Fruit fly (Drosophila melanogaster): ENCODE data around the gene CG46059.
A peak's percentile ranks its signal among the peaks of the same experiment; 100 is the strongest.

The CG46059 gene

dm6 chr2L:19225984-19226914, 42.7 kb upstream of the CG46059 start (continued):
- TF ChIP-seq ey (GFP tag; optimal IDR thresholded peaks at IDR 0.05) (peak; percentile 81), HLH106 (tag; optimal IDR thresholded peaks at IDR 0.05) (peak; percentile 53), fru (GFP tag; optimal IDR thresholded peaks at IDR 0.05) (peak; percentile 77), CG9705 (GFP tag; optimal IDR thresholded peaks at IDR 0.05) (no peak), Hnf4 (GFP tag; optimal IDR thresholded peaks at IDR 0.05) (peak; percentile 48), Dfd (GFP tag; optimal IDR thresholded peaks at IDR 0.05) (no peak), dsf (GFP tag; optimal IDR thresholded peaks at IDR 0.05; ENCODE audit: borderline replicate concordance) (no peak), foxo (GFP tag; optimal IDR thresholded peaks at IDR 0.05) (peak in 1 of 2 experiments; percentile 73), psq (GFP tag; optimal IDR thresholded peaks at IDR 0.05) (peak; percentile 57), br (GFP tag; optimal IDR thresholded peaks at IDR 0.05) (peak; percentile 70), GATAd (GFP tag; optimal IDR thresholded peaks at IDR 0.05) (no peak), woc (GFP tag; optimal IDR thresholded peaks at IDR 0.05) (peak; percentile 77), rgr (GFP tag; optimal IDR thresholded peaks at IDR 0.05) (peak; percentile 74)

dm6 chr2L:19222311-19222710, 38.7 kb upstream of the CG46059 start:
- TF ChIP-seq jim (GFP tag; optimal IDR thresholded peaks at IDR 0.05), result no peak
- TF ChIP-seq OdsH (GFP tag; optimal IDR thresholded peaks at IDR 0.05), result no peak
- no peak for TF ChIP-seq rgr (GFP tag; optimal IDR thresholded peaks at IDR 0.05)
- no peak for TF ChIP-seq CG32264 (GFP tag; optimal IDR thresholded peaks at IDR 0.05)
- TF ChIP-seq Hr78 (GFP tag; optimal IDR thresholded peaks at IDR 0.05), result no peak
- no peak for TF ChIP-seq Hnf4 (GFP tag; optimal IDR thresholded peaks at IDR 0.05)
- no peak for TF ChIP-seq Rel (GFP tag; optimal IDR thresholded peaks at IDR 0.05)
- no peak for TF ChIP-seq Rel (tag; optimal IDR thresholded peaks at IDR 0.05)
- no peak for TF ChIP-seq Sp1 (GFP tag; optimal IDR thresholded peaks at IDR 0.05)
- TF ChIP-seq woc (GFP tag; optimal IDR thresholded peaks at IDR 0.05), result no peak
- TF ChIP-seq dmrt93B (GFP tag; optimal IDR thresholded peaks at IDR 0.05), result no peak
- TF ChIP-seq Dfd (GFP tag; optimal IDR thresholded peaks at IDR 0.05), result no peak
- TF ChIP-seq tai (GFP tag; optimal IDR thresholded peaks at IDR 0.05), result no peak
- TF ChIP-seq fru (GFP tag; optimal IDR thresholded peaks at IDR 0.05), result no peak
- TF ChIP-seq brk (GFP tag; optimal IDR thresholded peaks at IDR 0.05), result no peak
- no peak for TF ChIP-seq Dif (GFP tag; optimal IDR thresholded peaks at IDR 0.05; ENCODE audit: partially characterized antibody)
- TF ChIP-seq Hr83 (GFP tag; optimal IDR thresholded peaks at IDR 0.05; ENCODE audit: poor library complexity, severe bottlenecking), result no peak
- TF ChIP-seq Abd-B (GFP tag; optimal IDR thresholded peaks at IDR 0.05), result no peak
- TF ChIP-seq sv (GFP tag; optimal IDR thresholded peaks at IDR 0.05), result no peak

dm6 chr2L:19220036-19220612, 36.5 kb upstream of the CG46059 start:
- TF ChIP-seq Hnf4 (GFP tag; optimal IDR thresholded peaks at IDR 0.05) (no peak), br (GFP tag; optimal IDR thresholded peaks at IDR 0.05) (no peak), Mio (GFP tag; optimal IDR thresholded peaks at IDR 0.05) (no peak), foxo (GFP tag; optimal IDR thresholded peaks at IDR 0.05) (no peak), Sp1 (GFP tag; optimal IDR thresholded peaks at IDR 0.05) (no peak), dmrt93B (GFP tag; optimal IDR thresholded peaks at IDR 0.05) (no peak), Dfd (GFP tag; optimal IDR thresholded peaks at IDR 0.05) (no peak), dsf (GFP tag; optimal IDR thresholded peaks at IDR 0.05; ENCODE audit: borderline replicate concordance) (no peak), GATAd (GFP tag; optimal IDR thresholded peaks at IDR 0.05) (no peak), psq (GFP tag; optimal IDR thresholded peaks at IDR 0.05) (no peak), ey (GFP tag; optimal IDR thresholded peaks at IDR 0.05) (no peak), h (GFP tag; optimal IDR thresholded peaks at IDR 0.05) (no peak), woc (GFP tag; optimal IDR thresholded peaks at IDR 0.05) (no peak), fru (GFP tag; optimal IDR thresholded peaks at IDR 0.05) (no peak), dl (GFP tag; optimal IDR thresholded peaks at IDR 0.05; ENCODE audit: insufficient read depth in 1 of 2, partially characterized antibody in 2 of 2) (no peak), Rel (GFP tag; optimal IDR thresholded peaks at IDR 0.05) (no peak), Rel (tag; optimal IDR thresholded peaks at IDR 0.05) (no peak)

- TF ChIP-seq N (GFP tag; optimal IDR thresholded peaks at IDR 0.05) (no peak), Dfd (GFP tag; optimal IDR thresholded peaks at IDR 0.05) (no peak), Mio (GFP tag; optimal IDR thresholded peaks at IDR 0.05) (no peak), woc (GFP tag; optimal IDR thresholded peaks at IDR 0.05) (no peak), usp (GFP tag; optimal IDR thresholded peaks at IDR 0.05) (no peak), Abd-B (GFP tag; optimal IDR thresholded peaks at IDR 0.05) (no peak), Hr83 (GFP tag; optimal IDR thresholded peaks at IDR 0.05; ENCODE audit: poor library complexity, severe bottlenecking) (no peak), brk (GFP tag; optimal IDR thresholded peaks at IDR 0.05) (no peak), CG32264 (GFP tag; optimal IDR thresholded peaks at IDR 0.05) (no peak), fru (GFP tag; optimal IDR thresholded peaks at IDR 0.05) (no peak), pan (optimal IDR thresholded peaks at IDR 0.05) (no peak)
These were observed 35.9 kb upstream of the CG46059 start for dm6 chr2L:19219473-19219872.

Data from whole organism, wandering third instar larva.